Worm (Caenorhabditis elegans): ENCODE results near the gene F31F7.2.

Gene F31F7.2

DNA sequence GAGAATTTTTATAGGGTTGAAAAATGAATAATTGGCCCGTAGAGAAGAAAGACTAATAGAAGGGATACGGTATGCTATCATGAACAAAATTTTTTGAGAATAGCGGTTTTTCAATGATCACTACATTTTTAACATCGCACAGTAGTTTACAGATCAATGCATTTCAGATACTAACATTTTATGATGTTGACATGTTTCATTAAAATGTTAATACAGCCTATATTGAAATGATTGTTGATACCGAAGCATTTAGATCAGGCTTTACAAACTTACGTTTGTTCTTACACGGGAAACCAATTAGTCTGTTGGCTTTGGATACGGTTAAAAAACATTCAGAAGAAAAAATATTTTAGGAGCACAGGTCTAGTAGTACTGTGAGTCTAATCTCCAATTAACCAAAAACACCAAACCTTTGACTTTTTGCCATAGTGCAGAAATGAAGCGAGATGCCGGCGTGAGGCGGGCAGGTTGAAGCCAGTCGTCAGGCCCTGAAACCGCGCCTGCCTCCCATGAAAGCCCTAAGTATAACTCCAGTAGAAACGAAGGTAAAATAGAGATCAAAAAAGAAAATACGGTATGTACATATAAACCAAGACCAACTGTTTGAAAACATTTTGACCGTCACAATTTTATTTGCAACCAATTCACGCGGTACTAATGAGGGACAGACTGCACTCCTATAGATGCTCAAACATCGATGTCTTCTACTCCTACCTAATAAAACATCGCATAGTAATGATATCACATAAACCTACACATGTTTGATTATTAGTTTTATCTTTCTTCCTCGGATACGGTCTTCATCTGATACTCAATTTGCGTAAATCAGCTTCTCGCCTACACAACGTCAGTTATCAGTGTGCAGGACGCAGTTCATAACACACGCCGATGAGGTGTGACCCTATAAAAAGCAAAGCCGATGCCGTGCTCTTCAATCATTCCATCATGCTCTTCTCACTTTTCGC lies 7.7 kb downstream of the F31F7.2 start, which contains the start of gene fil-2 (continued):
- TF ChIP-seq F26F4.8 (GFP tag; conservative IDR thresholded peaks at IDR 0.05) (no peak), nhr-41 (GFP tag; IDR thresholded peaks at IDR 0.05) (no peak), unc-62 (GFP tag; optimal IDR thresholded peaks at IDR 0.05 in 1 of 2) (peak; percentile 50 to 58), unc-62 (tag; optimal IDR thresholded peaks at IDR 0.05) (no peak), dmd-8 (GFP tag; IDR thresholded peaks at IDR 0.05) (no peak), mdt-29 (GFP tag; IDR thresholded peaks at IDR 0.05) (no peak), mes-2 (tag; optimal IDR thresholded peaks at IDR 0.05; ENCODE audit: poor library complexity, severe bottlenecking) (no peak), arid-1 (GFP tag; conservative IDR thresholded peaks at IDR 0.05) (no peak), unc-130 (GFP tag; optimal IDR thresholded peaks at IDR 0.05) (no peak), daf-8 (GFP tag; IDR thresholded peaks at IDR 0.05) (no peak), F44E2.7 (GFP tag; IDR thresholded peaks at IDR 0.05) (no peak), dpl-1 (GFP tag; optimal IDR thresholded peaks at IDR 0.05) (no peak), lsy-2 (tag; optimal IDR thresholded peaks at IDR 0.05) (peak in 1 of 2 experiments; percentile 10), madf-5 (GFP tag; IDR thresholded peaks at IDR 0.05) (no peak; a peak in 1 of 4 replicates), attf-4 (tag; optimal IDR thresholded peaks at IDR 0.05) (no peak), nhr-11 (tag; optimal IDR thresholded peaks at IDR 0.05) (peak; percentile 25), lin-13 (GFP tag; optimal IDR thresholded peaks at IDR 0.05) (no peak), R02D3.7 (tag; optimal IDR thresholded peaks at IDR 0.05) (no peak), vab-7 (GFP tag; IDR thresholded peaks at IDR 0.05) (no peak), spr-3 (GFP tag; optimal IDR thresholded peaks at IDR 0.05) (no peak), hmg-1.1 (GFP tag; IDR thresholded peaks at IDR 0.05) (0 out of 2 replicates have a peak, but pooled peaks have one; percentile 21), php-3 (GFP tag; IDR thresholded peaks at IDR 0.05) (no peak), tra-1 (GFP tag; IDR thresholded peaks at IDR 0.05) (peak; percentile 58; the same call in 1 of the 2 replicates), Y5F2A.4 (GFP tag; optimal IDR thresholded peaks at IDR 0.05) (no peak), lin-38 (GFP tag; IDR thresholded peaks at IDR 0.05) (no peak)

DNA sequence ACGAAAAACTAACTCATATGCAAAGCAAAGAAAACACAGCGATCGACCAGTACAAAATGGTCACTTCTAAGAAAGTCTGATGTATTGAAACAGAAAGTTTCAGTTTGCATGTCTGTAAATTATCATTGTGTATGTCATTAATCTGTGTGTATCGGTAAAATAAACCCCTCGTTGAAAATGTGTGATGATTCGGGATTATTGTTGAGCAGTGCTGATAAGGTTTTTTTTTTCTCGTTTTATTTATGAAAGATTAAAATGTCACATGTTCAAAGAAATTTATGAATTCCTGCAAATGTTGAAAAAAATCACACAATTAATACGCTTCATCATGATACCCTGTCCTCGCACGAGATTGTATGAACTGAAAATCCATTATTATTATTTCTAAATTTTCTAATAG lies 9.4 kb downstream of the F31F7.2 start:
- TF ChIP-seq pqm-1 (tag; optimal IDR thresholded peaks at IDR 0.05) = peak; percentile 4
- TF ChIP-seq lim-7 (GFP tag; IDR thresholded peaks at IDR 0.05) = no peak
- no peak for TF ChIP-seq mep-1 (tag; optimal IDR thresholded peaks at IDR 0.05)
- TF ChIP-seq mdl-1 (tag; optimal IDR thresholded peaks at IDR 0.05) = no peak
- peak; percentile 32; the same call in 1 of the 2 replicates for TF ChIP-seq dmd-6 (GFP tag; IDR thresholded peaks at IDR 0.05)
- TF ChIP-seq fkh-10 (GFP tag; optimal IDR thresholded peaks at IDR 0.05) = no peak
- TF ChIP-seq dpl-1 (GFP tag; optimal IDR thresholded peaks at IDR 0.05) = no peak

DNA sequence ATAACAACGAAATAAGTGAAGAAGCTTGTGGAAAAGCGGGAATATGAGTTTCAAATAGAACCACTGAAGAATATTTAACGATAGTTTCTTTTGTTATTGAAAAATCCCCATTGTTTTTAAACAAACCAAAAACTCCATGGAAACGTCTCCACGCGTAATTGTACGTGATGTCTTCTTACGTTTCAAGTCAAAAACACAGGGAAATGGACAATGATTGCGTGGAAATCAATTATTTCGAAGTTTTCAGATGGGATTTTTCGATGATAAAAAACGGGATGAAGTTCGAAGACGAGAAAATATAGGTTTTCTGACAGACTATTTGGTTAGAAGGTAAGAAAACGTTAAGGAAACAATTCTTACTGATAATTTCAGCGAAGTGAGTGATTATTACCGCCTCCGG lies 10.5 kb downstream of the F31F7.2 start, which contains the start of the genes K12B6.4 and spe-49:
TSS of gene K12B6.4 (minus strand) at position 101 of the 400 bp plus-strand sequence.
TSS of gene spe-49 (plus strand) at position 185 of the 400 bp plus-strand sequence.
- no peak for TF ChIP-seq hlh-30 (tag; optimal IDR thresholded peaks at IDR 0.05; ENCODE audit: insufficient read depth)
- peak; percentile 38 for TF ChIP-seq aha-1 (tag)
- no peak for TF ChIP-seq set-16 (GFP tag; IDR thresholded peaks at IDR 0.05)
- no peak for TF ChIP-seq nhr-25 (tag; optimal IDR thresholded peaks at IDR 0.05; ENCODE audit: borderline replicate concordance, insufficient read depth)
